Worm (Caenorhabditis elegans): ENCODE measurements around the gene F44E5.15.

DNA sequence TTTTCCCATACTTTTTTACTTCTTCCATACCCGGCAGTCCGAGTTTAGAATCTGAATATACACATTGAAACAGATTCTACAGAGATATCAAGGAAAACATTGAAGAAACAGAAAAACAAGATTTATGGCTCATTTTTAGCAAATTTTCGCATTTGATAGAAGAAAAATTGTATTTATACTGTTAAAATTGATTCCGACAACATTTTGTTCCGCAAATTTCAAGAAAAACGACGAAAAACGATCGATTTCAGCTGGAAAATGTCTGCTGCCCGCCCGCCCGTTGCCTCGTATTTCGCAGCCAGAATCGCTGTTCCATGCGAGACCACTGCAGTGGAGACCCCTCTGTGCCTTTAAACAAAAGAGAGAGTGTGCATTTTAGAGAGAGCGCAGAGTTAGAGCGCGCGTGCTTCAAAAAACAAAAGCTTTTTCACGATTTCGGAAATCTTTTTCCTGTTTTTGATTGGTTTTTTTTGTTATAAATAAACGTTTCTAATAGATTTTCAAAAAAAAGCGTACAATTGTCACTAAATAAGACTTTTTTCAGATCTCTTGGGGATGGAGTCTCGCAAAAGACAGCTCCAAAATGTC lies 5.5 kb downstream of the F44E5.15 start, which contains the start of the genes patr-1 and dna-2:
- TF ChIP-seq nhr-12 (tag; optimal IDR thresholded peaks at IDR 0.05) (no peak), ceh-82 (tag; optimal IDR thresholded peaks at IDR 0.05) (no peak), skn-1 (tag; optimal IDR thresholded peaks at IDR 0.05) (no peak), snpc-4 (tag; optimal IDR thresholded peaks at IDR 0.05) (no peak), egl-27 (tag; optimal IDR thresholded peaks at IDR 0.05) (no peak), nhr-25 (tag; optimal IDR thresholded peaks at IDR 0.05) (peak; percentile 44), lsy-2 (tag; optimal IDR thresholded peaks at IDR 0.05) (peak; percentile 42 to 86), fos-1 (tag; optimal IDR thresholded peaks at IDR 0.05) (peak; percentile 25), unc-62 (GFP tag; optimal IDR thresholded peaks at IDR 0.05) (no peak), nhr-77 (tag; optimal IDR thresholded peaks at IDR 0.05) (no peak), aly-2 (tag; optimal IDR thresholded peaks at IDR 0.05) (no peak), zag-1 (tag; optimal IDR thresholded peaks at IDR 0.05) (no peak), nhr-237 (tag; optimal IDR thresholded peaks at IDR 0.05) (no peak)
